Fruit fly (Drosophila melanogaster) whole organism, embryonic: ENCODE results near the gene CG42538.
A peak's percentile ranks its signal among the peaks of the same experiment; 100 is the strongest.

Experiments used
- CG10321 ChIP-seq: fragments of 200-800 bp; sonication (Bioruptor generic); IDR thresholded peaks from 2 replicates; pipeline ENCODE4 v1.3.6; 2022; ENCODE audit warnings: missing biosample characterization, missing genetic modification characterization
- CG10366 ChIP-seq: fragments of 200-800 bp; sonication (Bioruptor generic); IDR thresholded peaks from 2 replicates; pipeline ENCODE4 v1.3.6; 2022; ENCODE audit warnings: missing biosample characterization, missing genetic modification characterization
- CG10654 ChIP-seq: fragments of 200-800 bp; sonication (Bioruptor generic); optimal IDR thresholded peaks from 2 replicates; lab custom pipeline; 2016; ENCODE audit warnings: missing biosample characterization, missing genetic modification characterization
- CG11504 ChIP-seq: fragments of 200-800 bp; sonication (Bioruptor generic); optimal IDR thresholded peaks from 3 replicates; lab custom pipeline; 2019; ENCODE audit warnings: missing biosample characterization, mild to moderate bottlenecking, missing genetic modification characterization, moderate library complexity
- CG11695 ChIP-seq: fragments of 200-800 bp; sonication (Bioruptor generic); IDR thresholded peaks from 3 replicates; pipeline ENCODE4 v1.3.6; 2022; ENCODE audit warnings: missing biosample characterization, missing genetic modification characterization
- CG15011 ChIP-seq: fragments of 200-800 bp; sonication (Bioruptor generic); optimal IDR thresholded peaks from 3 replicates; lab custom pipeline; 2018; ENCODE audit warnings: missing biosample characterization, mild to moderate bottlenecking, missing genetic modification characterization
- CG17802 ChIP-seq: fragments of 200-800 bp; sonication (Bioruptor generic); optimal IDR thresholded peaks from 2 replicates; lab custom pipeline; 2018; ENCODE audit warnings: missing biosample characterization, mild to moderate bottlenecking, missing genetic modification characterization, moderate library complexity
- CG1832 ChIP-seq: fragments of 200-800 bp; sonication (Bioruptor generic); optimal IDR thresholded peaks from 2 replicates; lab custom pipeline; 2017; ENCODE audit warnings: missing biosample characterization, mild to moderate bottlenecking, missing genetic modification characterization, inconsistent platforms
- CG18476 ChIP-seq: fragments of 200-800 bp; sonication (Bioruptor generic); optimal IDR thresholded peaks from 2 replicates; lab custom pipeline; 2016; ENCODE audit warnings: missing biosample characterization, mild to moderate bottlenecking, missing genetic modification characterization
- CG2120 ChIP-seq: fragments of 200-800 bp; sonication (Bioruptor generic); optimal IDR thresholded peaks from 3 replicates; lab custom pipeline; 2016; ENCODE audit warnings: missing biosample characterization, missing genetic modification characterization
- CG34224 ChIP-seq: fragments of 200-800 bp; sonication (Bioruptor generic); IDR thresholded peaks from 3 replicates; pipeline ENCODE4 v1.3.6; 2022; ENCODE audit warnings: missing biosample characterization, missing genetic modification characterization; ENCODE audit not compliant: partially characterized antibody
- CG34376 ChIP-seq: fragments of 200-800 bp; sonication (Bioruptor generic); optimal IDR thresholded peaks from 2 replicates; lab custom pipeline; 2018; ENCODE audit warnings: missing biosample characterization, mild to moderate bottlenecking, missing genetic modification characterization
- CG43689 ChIP-seq: fragments of 200-800 bp; sonication (Bioruptor generic); IDR thresholded peaks from 2 replicates; pipeline ENCODE4 v1.3.6; 2022; ENCODE audit warnings: missing biosample characterization, missing genetic modification characterization
- CG6272 ChIP-seq: fragments of 200-800 bp; sonication (Bioruptor generic); IDR thresholded peaks from 2 replicates; pipeline ENCODE4 v1.3.6; 2022; ENCODE audit warnings: missing biosample characterization, missing genetic modification characterization
- CG6654 ChIP-seq: fragments of 200-800 bp; sonication (Bioruptor generic); optimal IDR thresholded peaks from 2 replicates; lab custom pipeline; 2017; ENCODE audit warnings: missing biosample characterization, mild to moderate bottlenecking, missing genetic modification characterization
- CG6683 ChIP-seq: fragments of 200-800 bp; sonication (Bioruptor generic); optimal IDR thresholded peaks from 2 replicates; lab custom pipeline; 2017; ENCODE audit warnings: missing biosample characterization, mild to moderate bottlenecking, missing genetic modification characterization, missing genetic modification reagents
- CG6765 ChIP-seq: fragments of 200-800 bp; sonication (Bioruptor generic); optimal IDR thresholded peaks from 3 replicates; lab custom pipeline; 2017; ENCODE audit warnings: missing biosample characterization, mild to moderate bottlenecking, missing genetic modification characterization
- CG6791 ChIP-seq: fragments of 200-800 bp; sonication (Bioruptor generic); IDR thresholded peaks from 3 replicates; pipeline ENCODE4 v1.3.6; 2022; ENCODE audit warnings: missing biosample characterization, missing genetic modification characterization; ENCODE audit not compliant: partially characterized antibody
- CG7928 ChIP-seq: fragments of 200-800 bp; sonication (Bioruptor generic); optimal IDR thresholded peaks from 2 replicates; lab custom pipeline; 2017; ENCODE audit warnings: missing biosample characterization, mild to moderate bottlenecking, missing genetic modification characterization
- CG8388 ChIP-seq: fragments of 200-800 bp; sonication (Bioruptor generic); optimal IDR thresholded peaks from 2 replicates; lab custom pipeline; 2019; ENCODE audit warnings: missing biosample characterization, mild to moderate bottlenecking, missing genetic modification characterization, moderate library complexity
- CG8944 ChIP-seq: fragments of 200-800 bp; sonication (Bioruptor generic); optimal IDR thresholded peaks from 3 replicates; lab custom pipeline; 2016; ENCODE audit warnings: missing biosample characterization, missing genetic modification characterization
- CG9932 ChIP-seq: fragments of 200-800 bp; sonication (Bioruptor generic); IDR thresholded peaks from 2 replicates; pipeline ENCODE4 v1.3.6; 2022; ENCODE audit warnings: missing biosample characterization, missing genetic modification characterization
- CTCF ChIP-seq: fragments of 200-800 bp; sonication (Bioruptor generic); optimal IDR thresholded peaks from 2 replicates; lab custom pipeline; 2017; ENCODE audit warnings: missing biosample characterization, mild to moderate bottlenecking, missing genetic modification characterization, moderate library complexity
- Dip3 ChIP-seq: fragments of 200-800 bp; sonication (Bioruptor generic); optimal IDR thresholded peaks from 3 replicates; lab custom pipeline; 2016; ENCODE audit warnings: missing biosample characterization, missing genetic modification characterization
- Eip74EF ChIP-seq, 2 experiments: fragments of 200-800 bp in 1 of 2; fragments of >200 bp in 1 of 2; sonication (Bioruptor generic) in 1 of 2; optimal IDR thresholded peaks; 2 replicates each; lab custom pipeline; 2017 to 2019; ENCODE audit warnings: missing biosample characterization in 2 of 2, missing genetic modification characterization in 2 of 2, mild to moderate bottlenecking in 1 of 2, moderate library complexity in 1 of 2
- GATAe ChIP-seq: fragments of 200-800 bp; sonication (Bioruptor generic); conservative IDR thresholded peaks from 2 replicates; pipeline ENCODE4 v1.3.6; 2022; ENCODE audit warnings: missing biosample characterization, missing genetic modification characterization
- HmgD ChIP-seq: fragments of 200-800 bp; sonication (Bioruptor generic); optimal IDR thresholded peaks from 3 replicates; lab custom pipeline; 2016; ENCODE audit warnings: missing biosample characterization, missing genetic modification characterization
- Mrtf ChIP-seq: fragments of 200-800 bp; sonication (Bioruptor generic); IDR thresholded peaks from 3 replicates; pipeline ENCODE4 v1.3.6; 2022; ENCODE audit warnings: missing biosample characterization, missing genetic modification characterization
- Myb ChIP-seq: fragments of 200-800 bp; sonication (Bioruptor generic); optimal IDR thresholded peaks from 2 replicates; lab custom pipeline; 2016; ENCODE audit warnings: missing biosample characterization, missing genetic modification characterization
- NC2α ChIP-seq: fragments of 200-800 bp; sonication (Bioruptor generic); optimal IDR thresholded peaks from 2 replicates; lab custom pipeline; 2016; ENCODE audit warnings: missing biosample characterization, missing genetic modification characterization
- Sox100B ChIP-seq: fragments of 200-800 bp; sonication (Bioruptor generic); optimal IDR thresholded peaks from 3 replicates; lab custom pipeline; 2018; ENCODE audit warnings: missing biosample characterization, mild to moderate bottlenecking, missing genetic modification characterization
- Sox102F ChIP-seq: fragments of 200-800 bp; sonication (Bioruptor generic); optimal IDR thresholded peaks from 2 replicates; lab custom pipeline; 2018; ENCODE audit warnings: missing biosample characterization, mild to moderate bottlenecking, missing genetic modification characterization, moderate library complexity
- Xrp1 ChIP-seq: fragments of 200-800 bp; sonication (Bioruptor generic); IDR thresholded peaks from 2 replicates; pipeline ENCODE4 v1.3.6; 2022; ENCODE audit warnings: missing biosample characterization, missing genetic modification characterization
- ap ChIP-seq: fragments of 200-800 bp; sonication (Bioruptor generic); IDR thresholded peaks from 2 replicates; pipeline ENCODE4 v1.3.6; 2022; ENCODE audit warnings: missing biosample characterization, missing genetic modification characterization
- bsh ChIP-seq, 2 experiments: fragments of 200-800 bp; sonication (Bioruptor generic); optimal IDR thresholded peaks; 2 replicates each; lab custom pipeline; 2017 to 2018; ENCODE audit warnings: mild to moderate bottlenecking in 2 of 2, missing biosample characterization in 2 of 2, missing genetic modification characterization in 2 of 2, moderate library complexity in 1 of 2
- dan ChIP-seq: fragments of 200-800 bp; sonication (Bioruptor generic); IDR thresholded peaks from 2 replicates; pipeline ENCODE4 v1.3.6; 2022; ENCODE audit warnings: missing biosample characterization, missing genetic modification characterization
- grn ChIP-seq: fragments of 200-800 bp; sonication (Bioruptor generic); optimal IDR thresholded peaks from 3 replicates; lab custom pipeline; 2017; ENCODE audit warnings: missing biosample characterization, missing genetic modification characterization
- her ChIP-seq: fragments of 200-800 bp; sonication (Bioruptor generic); optimal IDR thresholded peaks from 2 replicates; lab custom pipeline; 2016; ENCODE audit warnings: missing biosample characterization, missing genetic modification characterization
- jigr1 ChIP-seq: fragments of 200-800 bp; sonication (Bioruptor generic); IDR thresholded peaks from 3 replicates; pipeline ENCODE4 v1.3.6; 2022; ENCODE audit warnings: missing biosample characterization, missing genetic modification characterization
- mirr ChIP-seq: fragments of 200-800 bp; sonication (Bioruptor generic); optimal IDR thresholded peaks from 3 replicates; lab custom pipeline; 2018; ENCODE audit warnings: missing biosample characterization, mild to moderate bottlenecking, missing genetic modification characterization
- pb ChIP-seq: fragments of 200-800 bp; sonication (Bioruptor generic); optimal IDR thresholded peaks from 3 replicates; lab custom pipeline; 2016; ENCODE audit warnings: missing biosample characterization, missing genetic modification characterization
- phol ChIP-seq: fragments of 200-800 bp; sonication (Bioruptor generic); optimal IDR thresholded peaks from 3 replicates; lab custom pipeline; 2018; ENCODE audit warnings: missing biosample characterization, mild to moderate bottlenecking, missing genetic modification characterization, moderate library complexity
- pzg ChIP-seq: fragments of 200-800 bp; sonication (Bioruptor generic); optimal IDR thresholded peaks from 3 replicates; lab custom pipeline; 2018; ENCODE audit warnings: missing biosample characterization, mild to moderate bottlenecking, missing genetic modification characterization, moderate library complexity
- sna ChIP-seq: fragments of 200-800 bp; sonication (Bioruptor generic); IDR thresholded peaks from 2 replicates; pipeline ENCODE4 v1.3.6; 2022; ENCODE audit warnings: missing biosample characterization, missing genetic modification characterization; ENCODE audit not compliant: partially characterized antibody
- ssp ChIP-seq: fragments of 200-800 bp; sonication (Bioruptor generic); IDR thresholded peaks from 2 replicates; pipeline ENCODE4 v1.3.6; 2022; ENCODE audit warnings: missing biosample characterization, missing genetic modification characterization
- tx ChIP-seq: fragments of 200-800 bp; sonication (Bioruptor generic); optimal IDR thresholded peaks from 2 replicates; lab custom pipeline; 2016; ENCODE audit warnings: missing biosample characterization, missing genetic modification characterization
- unpg ChIP-seq: fragments of 200-800 bp; sonication (Bioruptor generic); optimal IDR thresholded peaks from 3 replicates; lab custom pipeline; 2018; ENCODE audit warnings: missing biosample characterization, mild to moderate bottlenecking, missing genetic modification characterization, moderate library complexity
- yki ChIP-seq: fragments of >200 bp; optimal IDR thresholded peaks from 3 replicates; lab custom pipeline; 2018
- zf30C ChIP-seq: fragments of 200-800 bp; sonication (Bioruptor generic); optimal IDR thresholded peaks from 3 replicates; lab custom pipeline; 2018; ENCODE audit warnings: missing biosample characterization, mild to moderate bottlenecking, missing genetic modification characterization

CG42538 gene

DNA sequence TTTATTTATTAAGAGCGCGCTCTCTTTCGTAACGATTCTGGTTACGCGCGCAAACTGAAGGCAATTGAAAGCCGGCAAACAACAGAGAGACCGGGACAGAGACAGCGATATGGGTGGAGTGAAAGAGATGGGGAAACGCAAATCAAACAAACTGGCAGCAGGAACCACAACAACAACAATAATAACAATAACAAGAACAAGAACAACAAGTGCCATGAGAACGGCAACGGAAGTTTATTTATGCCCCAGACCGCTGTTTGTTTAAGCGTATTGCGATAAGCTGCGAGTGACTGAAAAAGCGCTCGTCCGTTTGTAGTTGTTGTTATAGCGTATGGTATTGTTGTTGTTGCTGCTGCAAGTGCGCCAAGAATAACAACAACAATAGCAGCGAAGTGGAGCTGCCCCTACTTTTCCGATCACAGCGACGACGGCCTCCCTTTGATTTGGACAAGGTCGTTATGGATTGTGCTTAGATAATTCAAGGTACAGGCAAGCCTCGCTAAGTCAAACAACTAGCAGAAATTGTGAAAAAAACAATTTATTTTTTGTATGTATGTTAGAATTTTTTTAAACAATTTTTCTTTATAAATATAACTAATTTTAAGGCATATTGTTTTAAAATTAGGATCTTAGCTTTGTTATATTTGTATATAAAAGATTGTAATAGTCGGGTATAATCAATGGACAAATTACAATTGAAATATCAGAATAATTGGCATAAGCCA, 8.1 kb upstream of the CG42538 start (continued):
- TF ChIP-seq jigr1 (GFP tag; lab: Robert Waterston, UW) (no peak), CTCF (GFP tag; lab: Kevin White, UChicago) (no peak), pb (GFP tag; lab: Kevin White, UChicago) (peak; percentile 22), NC2α (GFP tag; lab: Kevin White, UChicago) (peak; percentile 74), CG34224 (no peak), HmgD (GFP tag; lab: Kevin White, UChicago) (peak; percentile 38), CG8388 (GFP tag; lab: Kevin White, UChicago) (no peak), zf30C (no peak), Eip74EF (GFP tag; optimal IDR thresholded peaks at IDR 0.05; lab: Kevin White, UChicago) (peak in 1 of 2 experiments; percentile 67), grn (peak; percentile 80), phol (tag; lab: Kevin White, UChicago) (peak; percentile 36), her (GFP tag; lab: Kevin White, UChicago) (peak; percentile 69), dan (GFP tag; lab: Robert Waterston, UW) (no peak), CG17802 (tag; lab: Kevin White, UChicago) (no peak), CG43689 (GFP tag; lab: Robert Waterston, UW) (0 out of 2 replicates have a peak, but pooled peaks have one; percentile 20), CG9932 (no peak; the same call in none of the 2 replicates), CG2120 (GFP tag; lab: Kevin White, UChicago) (peak; percentile 23), CG6654 (GFP tag; lab: Kevin White, UChicago) (no peak), unpg (GFP tag; lab: Kevin White, UChicago) (peak; percentile 45), pzg (no peak), Sox102F (GFP tag; lab: Kevin White, UChicago) (peak; percentile 9)

DNA sequence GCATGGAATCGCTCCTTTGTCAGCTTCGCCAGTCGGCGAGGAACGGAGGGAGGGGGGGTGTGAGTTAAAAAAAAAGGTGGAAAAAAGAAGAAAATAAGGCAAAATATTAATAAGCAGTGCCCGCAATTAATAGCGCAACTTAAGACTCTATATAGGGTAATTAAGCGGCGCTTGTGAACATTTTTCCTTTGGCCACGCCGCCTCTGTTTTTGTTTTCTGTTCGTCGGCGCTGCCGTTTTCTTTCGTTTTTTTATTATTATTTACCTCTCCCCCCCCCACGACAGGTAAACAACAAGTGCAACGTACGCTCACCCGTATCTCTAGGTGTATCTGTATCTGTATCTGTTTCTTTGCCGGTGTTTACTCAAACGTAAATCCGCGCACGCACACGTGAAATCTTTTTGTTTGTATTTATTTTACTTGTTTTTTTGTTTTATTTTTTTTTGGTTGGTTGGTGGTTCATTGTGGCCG, 7.1 kb upstream of the CG42538 start:
- TF ChIP-seq ssp, result no peak
- TF ChIP-seq Myb (GFP tag; lab: Kevin White, UChicago), result peak; percentile 20
- no peak for TF ChIP-seq CG1832 (GFP tag; lab: Kevin White, UChicago)
- TF ChIP-seq CG8944, result peak; percentile 47
- TF ChIP-seq CG18476, result no peak
- no peak for TF ChIP-seq CG6765 (GFP tag; lab: Kevin White, UChicago)
- peak; percentile 30; the same call in 1 of the 2 replicates for TF ChIP-seq CG10366
- TF ChIP-seq Sox100B, result peak; percentile 64
- TF ChIP-seq CG6683 (GFP tag; lab: Kevin White, UChicago), result peak; percentile 1
- no peak for TF ChIP-seq CG34376 (GFP tag; lab: Kevin White, UChicago)
- TF ChIP-seq CG6272 (GFP tag; lab: Robert Waterston, UW), result no peak; the same call in 1 of the 2 replicates
- peak in 1 of 2 experiments; percentile 35 for TF ChIP-seq bsh (GFP tag; optimal IDR thresholded peaks at IDR 0.05; lab: Kevin White, UChicago)
- no peak for TF ChIP-seq GATAe (GFP tag; lab: Robert Waterston, UW)
- no peak for TF ChIP-seq her (GFP tag; lab: Kevin White, UChicago)
- peak; percentile 14 for TF ChIP-seq NC2α (GFP tag; lab: Kevin White, UChicago)
- TF ChIP-seq CG7928 (GFP tag; lab: Kevin White, UChicago), result no peak
- TF ChIP-seq Mrtf (GFP tag; lab: Robert Waterston, UW), result no peak
- TF ChIP-seq CG15011 (GFP tag; lab: Kevin White, UChicago), result peak; percentile 61
- TF ChIP-seq mirr (GFP tag; lab: Kevin White, UChicago), result no peak
- TF ChIP-seq Xrp1 (GFP tag; lab: Robert Waterston, UW), result peak; percentile 63
- no peak for TF ChIP-seq sna (GFP tag; lab: Robert Waterston, UW)
- TF ChIP-seq CG10654 (GFP tag; lab: Kevin White, UChicago), result no peak
- TF ChIP-seq CG6791 (GFP tag; lab: Robert Waterston, UW), result no peak
- no peak for TF ChIP-seq ap (GFP tag; lab: Robert Waterston, UW)
- TF ChIP-seq CG11504 (tag; lab: Kevin White, UChicago), result peak; percentile 34
- TF ChIP-seq tx (GFP tag; lab: Kevin White, UChicago), result no peak
- peak; percentile 50; the same call in 1 of the 3 replicates for TF ChIP-seq CG11695 (GFP tag; lab: Robert Waterston, UW)
- TF ChIP-seq yki (lab: Kevin White, UChicago), result no peak
- TF ChIP-seq Dip3 (GFP tag; lab: Kevin White, UChicago), result no peak
- TF ChIP-seq CG10321 (GFP tag; lab: Robert Waterston, UW), result no peak
